Worm (Caenorhabditis elegans) whole organism, L1 larva: ENCODE measurements around the gene mig-39.

Experiments
- C16A3.4 ChIP-seq: fragments of 150-350 bp; optimal IDR thresholded peaks from 2 replicates; lab custom pipeline; 2014; ENCODE audit warnings: missing biosample characterization, missing genetic modification characterization
- C34B4.2 ChIP-seq: sonication (generic microtip); optimal IDR thresholded peaks from 2 replicates; lab custom pipeline; 2017; ENCODE audit warnings: mild to moderate bottlenecking, missing genetic modification characterization, missing compliant biosample characterization
- aha-1 ChIP-seq: fragments of 150-350 bp; optimal IDR thresholded peaks from 2 replicates; lab custom pipeline; 2014; ENCODE audit warnings: missing biosample characterization, missing genetic modification characterization
- aly-2 ChIP-seq: fragments of 150-350 bp; optimal IDR thresholded peaks from 2 replicates; lab custom pipeline; 2014; ENCODE audit warnings: missing biosample characterization, missing genetic modification characterization
- blmp-1 ChIP-seq: fragments of 150-350 bp; optimal IDR thresholded peaks from 2 replicates; lab custom pipeline; 2014; ENCODE audit warnings: missing biosample characterization, missing genetic modification characterization
- ceh-8 ChIP-seq: fragments of 200-800 bp; sonication (Bioruptor generic); optimal IDR thresholded peaks from 2 replicates; lab custom pipeline; 2018; ENCODE audit warnings: mild to moderate bottlenecking, missing genetic modification characterization, moderate library complexity, missing compliant biosample characterization
- ceh-82 ChIP-seq, 3 experiments: fragments of 150-350 bp in 1 of 3; sonication (generic microtip) in 2 of 3; optimal IDR thresholded peaks; 2 replicates each; lab custom pipeline; 2014 to 2017; ENCODE audit warnings: missing biosample characterization in 3 of 3, missing genetic modification characterization in 3 of 3
- dpl-1 ChIP-seq, 3 experiments: fragments of 150-350 bp in 2 of 3; sonication (generic microtip) in 1 of 3; optimal IDR thresholded peaks; 2 replicates each; lab custom pipeline; 2014 to 2017; ENCODE audit warnings: missing biosample characterization in 3 of 3, missing genetic modification characterization in 3 of 3, missing genetic modification reagents in 3 of 3
- efl-1 ChIP-seq, 4 experiments: fragments of 150-350 bp; optimal IDR thresholded peaks in 3 of 4; peaks in 1 of 4; 1 replicate in 1 of 4; 2 replicates in 3 of 4; lab custom pipeline; 2014; ENCODE audit warnings: missing biosample characterization in 2 of 4, missing genetic modification characterization in 2 of 4, missing genetic modification reagents in 2 of 4
- ets-5 ChIP-seq: fragments of 200-800 bp; sonication (Bioruptor generic); IDR thresholded peaks from 2 replicates; pipeline ENCODE4 v1.3.6; 2022; ENCODE audit warnings: missing genetic modification characterization, missing compliant biosample characterization
- fkh-10 ChIP-seq: sonication (generic microtip); optimal IDR thresholded peaks from 2 replicates; lab custom pipeline; 2017; ENCODE audit warnings: missing biosample characterization, missing genetic modification reagents, missing genetic modification characterization
- fkh-8 ChIP-seq: sonication (generic microtip); optimal IDR thresholded peaks from 2 replicates; lab custom pipeline; 2016; ENCODE audit warnings: mild to moderate bottlenecking, missing genetic modification characterization, missing compliant biosample characterization
- hpl-2 ChIP-seq: fragments of 150-350 bp; optimal IDR thresholded peaks from 2 replicates; lab custom pipeline; 2014; ENCODE audit warnings: missing biosample characterization, missing genetic modification reagents, missing genetic modification characterization
- isw-1 ChIP-seq: fragments of 200-800 bp; sonication (Bioruptor generic); IDR thresholded peaks from 2 replicates; pipeline ENCODE4 v1.3.6; 2022; ENCODE audit warnings: missing genetic modification characterization, missing compliant biosample characterization
- lin-35 ChIP-seq, 2 experiments: fragments of 150-350 bp; optimal IDR thresholded peaks; 2 replicates each; lab custom pipeline; 2014; ENCODE audit warnings: missing biosample characterization in 2 of 2, missing genetic modification characterization in 2 of 2, missing genetic modification reagents in 2 of 2
- lir-3 ChIP-seq: sonication (generic microtip); optimal IDR thresholded peaks from 2 replicates; lab custom pipeline; 2016; ENCODE audit warnings: mild to moderate bottlenecking, missing genetic modification characterization, moderate library complexity, missing compliant biosample characterization; ENCODE audit not compliant: poor library complexity
- lsy-2 ChIP-seq, 2 experiments: fragments of 150-350 bp; optimal IDR thresholded peaks; 2 replicates each; lab custom pipeline; 2014; ENCODE audit warnings: missing biosample characterization in 2 of 2, missing genetic modification characterization in 2 of 2
- mab-9 ChIP-seq: fragments of 200-800 bp; sonication (Bioruptor generic); IDR thresholded peaks from 2 replicates; pipeline ENCODE4 v1.3.6; 2022; ENCODE audit warnings: missing genetic modification reagents, missing genetic modification characterization, missing compliant biosample characterization
- mdl-1 ChIP-seq, 2 experiments: fragments of 150-350 bp; optimal IDR thresholded peaks; 2 replicates each; lab custom pipeline; 2014 to 2017; ENCODE audit warnings: missing biosample characterization in 2 of 2, missing genetic modification characterization in 2 of 2, inconsistent platforms in 1 of 2
- mef-2 ChIP-seq: fragments of 150-350 bp; optimal IDR thresholded peaks from 2 replicates; lab custom pipeline; 2014; ENCODE audit warnings: missing biosample characterization, missing genetic modification characterization
- mep-1 ChIP-seq: fragments of 150-350 bp; optimal IDR thresholded peaks from 2 replicates; lab custom pipeline; 2014; ENCODE audit warnings: missing biosample characterization, missing genetic modification characterization
- nhr-12 ChIP-seq: sonication (generic microtip); optimal IDR thresholded peaks from 2 replicates; lab custom pipeline; 2017; ENCODE audit warnings: missing biosample characterization, missing genetic modification characterization
- nhr-19 ChIP-seq: fragments of 200-800 bp; sonication (Bioruptor generic); conservative IDR thresholded peaks from 2 replicates; pipeline ENCODE4 v1.3.6; 2022; ENCODE audit warnings: missing genetic modification characterization, missing compliant biosample characterization
- nhr-20 ChIP-seq: sonication (generic microtip); optimal IDR thresholded peaks from 2 replicates; lab custom pipeline; 2016; ENCODE audit warnings: mild to moderate bottlenecking, missing genetic modification characterization, missing compliant biosample characterization
- nhr-47 ChIP-seq: sonication (generic microtip); optimal IDR thresholded peaks from 2 replicates; lab custom pipeline; 2016; ENCODE audit warnings: mild to moderate bottlenecking, missing genetic modification characterization, moderate library complexity, missing compliant biosample characterization
- nhr-71 ChIP-seq: sonication (generic microtip); optimal IDR thresholded peaks from 2 replicates; lab custom pipeline; 2016; ENCODE audit warnings: mild to moderate bottlenecking, missing genetic modification characterization, moderate library complexity, missing compliant biosample characterization
- nhr-85 ChIP-seq: sonication (generic microtip); peaks from one replicate; lab custom pipeline; 2016; ENCODE audit warnings: missing genetic modification characterization, inconsistent platforms, missing compliant biosample characterization
- rnt-1 ChIP-seq: sonication (generic microtip); optimal IDR thresholded peaks from 2 replicates; lab custom pipeline; 2016; ENCODE audit warnings: mild to moderate bottlenecking, missing genetic modification characterization, moderate library complexity, missing compliant biosample characterization
- skn-1 ChIP-seq: fragments of 150-350 bp; optimal IDR thresholded peaks from 2 replicates; lab custom pipeline; 2014; ENCODE audit warnings: missing biosample characterization, missing genetic modification characterization
- snu-23 ChIP-seq: sonication (generic microtip); optimal IDR thresholded peaks from 2 replicates; lab custom pipeline; 2016; ENCODE audit warnings: missing genetic modification characterization, missing compliant biosample characterization
- sup-37 ChIP-seq: fragments of 200-800 bp; sonication (Bioruptor generic); optimal IDR thresholded peaks from 2 replicates; lab custom pipeline; 2018; ENCODE audit warnings: mild to moderate bottlenecking, missing genetic modification characterization, missing compliant biosample characterization
- swsn-7 ChIP-seq: sonication (generic microtip); optimal IDR thresholded peaks from 2 replicates; lab custom pipeline; 2016; ENCODE audit warnings: missing genetic modification characterization, missing compliant biosample characterization
- tbx-2 ChIP-seq: sonication (generic microtip); optimal IDR thresholded peaks from 2 replicates; lab custom pipeline; 2016; ENCODE audit warnings: missing genetic modification characterization, missing compliant biosample characterization
- tlp-1 ChIP-seq: fragments of 150-350 bp; optimal IDR thresholded peaks from 2 replicates; lab custom pipeline; 2014; ENCODE audit warnings: missing biosample characterization, missing genetic modification characterization
- unc-30 ChIP-seq: sonication (generic microtip); optimal IDR thresholded peaks from 2 replicates; lab custom pipeline; 2017; ENCODE audit warnings: missing biosample characterization, missing genetic modification characterization
- xbp-1 ChIP-seq: sonication (generic microtip); optimal IDR thresholded peaks from 2 replicates; lab custom pipeline; 2016; ENCODE audit warnings: missing genetic modification characterization, missing compliant biosample characterization
- ztf-11 ChIP-seq, 2 experiments: sonication (generic microtip); optimal IDR thresholded peaks; 2 replicates each; lab custom pipeline; 2016 to 2017; ENCODE audit warnings: missing genetic modification characterization in 2 of 2, missing biosample characterization in 1 of 2, missing compliant biosample characterization in 1 of 2
- ztf-4 ChIP-seq: fragments of 150-350 bp; optimal IDR thresholded peaks from 2 replicates; lab custom pipeline; 2014; ENCODE audit warnings: missing biosample characterization, missing genetic modification characterization

Gene mig-39

ce11 chrIII:8426271-8426670 lies 40.6 kb upstream of the mig-39 start, which contains the start of gene cec-1 (continued):
- TF ChIP-seq C34B4.2 (tag; lab: Kevin White, UChicago) (no peak), ztf-11 (tag; optimal IDR thresholded peaks at IDR 0.05; lab: Kevin White, UChicago) (no peak), nhr-20 (tag; lab: Kevin White, UChicago) (no peak), unc-30 (tag; lab: Kevin White, UChicago) (no peak), nhr-12 (tag; lab: Kevin White, UChicago) (no peak), tlp-1 (no peak), sup-37 (GFP tag; lab: Kevin White, UChicago) (no peak), fkh-10 (GFP tag; lab: Kevin White, UChicago) (no peak)
- TF ChIP-seq, all 84 proteins: peak for 7

ce11 chrIII:8429035-8429434 lies 37.8 kb upstream of the mig-39 start, which contains the start of gene ZK1236.1:
TSS of gene ZK1236.1 (plus strand) at chrIII:8429297.
- TF ChIP-seq lsy-2 (tag; optimal IDR thresholded peaks at IDR 0.05; lab: Kevin White, UChicago) (no peak), skn-1 (no peak), lin-35 (GFP tag; optimal IDR thresholded peaks at IDR 0.05; lab: Kevin White, UChicago) (peak in 1 of 2 experiments; percentile 10), hpl-2 (GFP tag; lab: Kevin White, UChicago) (no peak), mab-9 (GFP tag; lab: Robert Waterston, UW) (no peak), dpl-1 (GFP tag; optimal IDR thresholded peaks at IDR 0.05; lab: Kevin White, UChicago) (peak in 1 of 3 experiments; percentile 6), nhr-71 (tag; lab: Kevin White, UChicago) (no peak)

ce11 chrIII:8429497-8429896 lies 37.3 kb upstream of the mig-39 start:
- TF ChIP-seq lir-3 (tag; lab: Kevin White, UChicago) = no peak
- no peak for TF ChIP-seq efl-1 (optimal IDR thresholded peaks at IDR 0.05; lab: Kevin White, UChicago)
- peak in 1 of 2 experiments; percentile 91 for TF ChIP-seq efl-1 (GFP tag; optimal IDR thresholded peaks at IDR 0.05 in 1 of 2; lab: Kevin White, UChicago)

- TF ChIP-seq mef-2 (tag; lab: Kevin White, UChicago) = no peak
- TF ChIP-seq lsy-2 (tag; optimal IDR thresholded peaks at IDR 0.05; lab: Kevin White, UChicago) = peak; percentile 54 to 76
- TF ChIP-seq isw-1 = 0 out of 2 replicates have a peak, but pooled peaks have one; percentile 13
- no peak for TF ChIP-seq ceh-8 (GFP tag; lab: Kevin White, UChicago)
- no peak for TF ChIP-seq aha-1
- TF ChIP-seq nhr-19 (GFP tag; lab: Robert Waterston, UW) = 0 out of 2 replicates have a peak, but pooled peaks have one; percentile 9
- TF ChIP-seq ets-5 (GFP tag; lab: Robert Waterston, UW) = no peak
- TF ChIP-seq C16A3.4 = peak; percentile 1
- TF ChIP-seq tbx-2 (tag; lab: Kevin White, UChicago) = peak; percentile 11
- TF ChIP-seq blmp-1 (tag; lab: Kevin White, UChicago) = peak; percentile 62
- TF ChIP-seq nhr-47 (tag; lab: Kevin White, UChicago) = peak; percentile 50
- peak; percentile 28 for TF ChIP-seq fkh-8 (tag; lab: Kevin White, UChicago)
- peak in 1 of 3 experiments; percentile 26 for TF ChIP-seq ceh-82 (tag; optimal IDR thresholded peaks at IDR 0.05; lab: Kevin White, UChicago)
- peak; percentile 39 for TF ChIP-seq xbp-1 (tag; lab: Kevin White, UChicago)
- TF ChIP-seq ztf-4 (tag; lab: Kevin White, UChicago) = no peak
- peak; percentile 47 to 59 for TF ChIP-seq efl-1 (optimal IDR thresholded peaks at IDR 0.05; lab: Kevin White, UChicago)
- TF ChIP-seq efl-1 (GFP tag; optimal IDR thresholded peaks at IDR 0.05 in 1 of 2; lab: Kevin White, UChicago) = peak; percentile 48 to 94
- peak; percentile 49 for TF ChIP-seq mep-1
- TF ChIP-seq snu-23 (GFP tag; lab: Kevin White, UChicago) = peak; percentile 59
- TF ChIP-seq aly-2 (tag; lab: Kevin White, UChicago) = peak; percentile 49
- TF ChIP-seq lin-35 (GFP tag; optimal IDR thresholded peaks at IDR 0.05; lab: Kevin White, UChicago) = peak; percentile 43 to 67
- peak; percentile 39 for TF ChIP-seq nhr-85
- peak; percentile 20 to 56 (median 53) for TF ChIP-seq dpl-1 (GFP tag; optimal IDR thresholded peaks at IDR 0.05; lab: Kevin White, UChicago)
- TF ChIP-seq mdl-1 (tag; optimal IDR thresholded peaks at IDR 0.05; lab: Kevin White, UChicago) = no peak
- TF ChIP-seq rnt-1 (tag; lab: Kevin White, UChicago) = peak; percentile 12
- peak; percentile 18 for TF ChIP-seq swsn-7 (tag; lab: Kevin White, UChicago)
- peak; percentile 45 for TF ChIP-seq nhr-71 (tag; lab: Kevin White, UChicago)
- TF ChIP-seq, all 84 proteins: peak for 20
Observed at ce11 chrIII:8432143-8432542, 34.7 kb upstream of the mig-39 start, which contains the start of gene ZK1236.5. TSS of gene ZK1236.5 (minus strand) at chrIII:8432214.
